Fruit fly (Drosophila melanogaster): Measurements from ENCODE around the gene AlaRS.

Gene AlaRS

dm6 chr2L:8399863-8400598 lies 18.5 kb upstream of the AlaRS start, which contains the start of gene CG31898:
Gene CG31898, plus strand, starts transcription at chr2L:8400421.
- TF ChIP-seq bab1 (GFP tag; optimal IDR thresholded peaks at IDR 0.05) = peak; percentile 26
- TF ChIP-seq cic (GFP tag; optimal IDR thresholded peaks at IDR 0.05) = peak; percentile 79
- no peak for TF ChIP-seq CG33017 (tag; optimal IDR thresholded peaks at IDR 0.05)
- no peak for TF ChIP-seq ovo (GFP tag; optimal IDR thresholded peaks at IDR 0.05)
- no peak for TF ChIP-seq kay (GFP tag; ENCODE audit: borderline replicate concordance)
- no peak for TF ChIP-seq Clk (GFP tag; optimal IDR thresholded peaks at IDR 0.05)
- no peak for TF ChIP-seq CG7101 (tag; optimal IDR thresholded peaks at IDR 0.05)

dm6 chr2L:8398721-8399120 lies 17.2 kb upstream of the AlaRS start, which contains the start of gene CG13386:
Gene CG13386, plus strand, starts transcription at chr2L:8399021.
- TF ChIP-seq Crg-1 (GFP tag; optimal IDR thresholded peaks at IDR 0.05) = no peak
- no peak for TF ChIP-seq CG7101 (tag; optimal IDR thresholded peaks at IDR 0.05)
- TF ChIP-seq cnc (optimal IDR thresholded peaks at IDR 0.05) = no peak
- no peak for TF ChIP-seq Clk (GFP tag; optimal IDR thresholded peaks at IDR 0.05)
- TF ChIP-seq Hr96 (GFP tag; optimal IDR thresholded peaks at IDR 0.05) = no peak
- no peak for TF ChIP-seq CG14711 (tag; optimal IDR thresholded peaks at IDR 0.05)
- TF ChIP-seq Mnt (GFP tag; optimal IDR thresholded peaks at IDR 0.05) = no peak
- TF ChIP-seq CG12768 (GFP tag; optimal IDR thresholded peaks at IDR 0.05) = no peak

DNA sequence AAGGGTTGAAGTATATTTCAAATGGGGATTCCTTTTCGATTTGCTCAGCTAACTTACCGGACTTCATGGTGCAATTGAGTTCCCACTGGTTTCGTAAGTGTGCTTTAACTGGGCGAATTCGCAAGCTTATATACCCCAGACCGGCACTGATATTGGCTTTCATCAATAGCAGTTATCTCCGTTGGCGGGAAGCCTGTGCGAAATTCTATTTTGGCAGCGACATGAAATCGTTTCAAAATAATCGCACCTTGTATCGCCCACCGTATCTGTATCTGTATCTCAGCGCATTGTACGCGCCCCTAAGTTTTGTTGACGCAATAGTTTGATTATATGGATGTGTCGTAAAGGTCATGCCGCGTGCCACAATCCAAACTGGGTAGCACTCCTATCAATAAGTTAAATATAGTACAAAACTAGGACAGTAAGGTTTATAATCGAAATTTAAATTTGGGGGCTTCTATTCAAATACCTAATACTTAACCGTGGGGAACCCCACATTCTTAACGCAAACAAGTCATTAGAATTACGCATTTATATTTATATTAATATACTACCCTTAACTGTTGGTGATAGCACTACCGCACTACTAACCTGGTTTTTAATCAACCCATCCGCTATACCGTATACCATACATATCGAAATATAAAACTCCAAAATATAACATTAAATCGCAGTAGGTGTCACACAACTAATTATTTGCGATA lies 14.6 kb upstream of the AlaRS start, which contains the start of the genes Peritrophin-15a and CG13385:
TSS of gene Peritrophin-15a (minus strand) at position 101 of the 704 bp plus-strand sequence.
TSS of gene CG13385 (plus strand) at position 654 of the 704 bp plus-strand sequence.
- TF ChIP-seq bab1 (GFP tag; optimal IDR thresholded peaks at IDR 0.05) (no peak), ovo (GFP tag; optimal IDR thresholded peaks at IDR 0.05) (no peak)

- TF ChIP-seq CG7101 (tag; optimal IDR thresholded peaks at IDR 0.05) (no peak), bab1 (GFP tag; optimal IDR thresholded peaks at IDR 0.05) (no peak), tj (GFP tag; optimal IDR thresholded peaks at IDR 0.05) (no peak), Clk (GFP tag; optimal IDR thresholded peaks at IDR 0.05) (no peak), CG14711 (tag; optimal IDR thresholded peaks at IDR 0.05) (no peak), CG12768 (GFP tag; optimal IDR thresholded peaks at IDR 0.05) (no peak), CG5204 (GFP tag; optimal IDR thresholded peaks at IDR 0.05) (no peak), CG1620 (GFP tag; optimal IDR thresholded peaks at IDR 0.05) (no peak), CG11617 (GFP tag; optimal IDR thresholded peaks at IDR 0.05) (no peak), Mnt (GFP tag; optimal IDR thresholded peaks at IDR 0.05) (no peak), pad (GFP tag; optimal IDR thresholded peaks at IDR 0.05) (no peak), CG33017 (tag; optimal IDR thresholded peaks at IDR 0.05) (no peak), cic (GFP tag; optimal IDR thresholded peaks at IDR 0.05) (no peak), Hr96 (GFP tag; optimal IDR thresholded peaks at IDR 0.05) (no peak), ovo (GFP tag; optimal IDR thresholded peaks at IDR 0.05) (no peak), CG7045 (GFP tag; optimal IDR thresholded peaks at IDR 0.05) (no peak)
Observed at dm6 chr2L:8394840-8395239, 13.3 kb upstream of the AlaRS start, which contains the start of gene Peritrophin-15b. Gene Peritrophin-15b, minus strand, starts transcription at chr2L:8394940.

DNA sequence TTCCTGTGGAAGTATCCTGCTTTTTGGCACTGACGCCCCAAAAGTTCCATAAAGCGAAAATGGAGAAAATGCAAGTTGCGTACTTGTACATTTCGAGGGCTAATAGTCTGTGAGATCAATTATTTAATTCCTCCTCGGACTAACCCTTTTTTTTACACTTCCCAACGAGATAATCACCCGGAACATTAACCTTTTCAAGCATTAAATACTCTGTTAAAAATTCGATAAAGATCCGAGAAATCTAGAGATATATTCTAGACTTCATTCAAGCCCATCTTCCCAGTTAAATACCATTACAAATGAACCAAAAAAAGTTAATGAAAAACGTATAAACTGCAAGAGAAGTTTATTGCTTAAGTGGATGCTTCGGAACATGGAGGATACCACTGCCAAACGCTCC lies 12.6 kb upstream of the AlaRS start, which contains the start of gene lectin-29Ca:
TSS of gene lectin-29Ca (minus strand) at position 101 of the 400 bp plus-strand sequence.
- TF ChIP-seq kay (GFP tag; ENCODE audit: borderline replicate concordance) = no peak
- TF ChIP-seq bab1 (GFP tag; optimal IDR thresholded peaks at IDR 0.05) = no peak
- no peak for TF ChIP-seq cic (GFP tag; optimal IDR thresholded peaks at IDR 0.05)
- TF ChIP-seq Mnt (GFP tag; optimal IDR thresholded peaks at IDR 0.05) = no peak
- TF ChIP-seq Crg-1 (GFP tag; optimal IDR thresholded peaks at IDR 0.05) = no peak
- TF ChIP-seq CG12768 (GFP tag; optimal IDR thresholded peaks at IDR 0.05) = no peak
- no peak for TF ChIP-seq CG11617 (GFP tag; optimal IDR thresholded peaks at IDR 0.05)
- TF ChIP-seq Clk (GFP tag; optimal IDR thresholded peaks at IDR 0.05) = no peak

dm6 chr2L:8393122-8393521 lies 11.6 kb upstream of the AlaRS start, which contains the start of gene Acp29AB:
Gene Acp29AB, minus strand, starts transcription at chr2L:8393222.
- TF ChIP-seq CG33017 (tag; optimal IDR thresholded peaks at IDR 0.05) (no peak), kay (GFP tag; ENCODE audit: borderline replicate concordance) (peak; percentile 62), CG7101 (tag; optimal IDR thresholded peaks at IDR 0.05) (no peak)

DNA sequence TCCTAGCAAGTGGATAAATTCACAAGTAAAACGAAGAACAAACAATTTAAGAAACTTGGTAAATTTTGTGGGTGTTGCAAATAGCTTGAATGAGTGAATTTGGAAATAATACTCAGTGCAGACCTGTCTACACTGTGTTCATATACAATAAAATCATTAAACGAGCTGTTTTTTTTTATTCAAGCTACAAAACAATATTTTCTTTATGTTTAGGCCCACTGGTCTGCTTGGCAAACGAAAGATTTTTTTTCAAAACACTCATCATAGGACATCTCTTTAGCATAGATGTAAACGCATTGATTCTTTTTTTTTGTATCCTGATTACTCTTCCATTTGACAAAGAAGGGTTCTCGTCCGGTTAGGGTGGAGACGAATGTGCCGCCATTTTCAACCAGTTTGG lies 10.7 kb upstream of the AlaRS start, which contains the start of gene CG42820:
TSS of gene CG42820 (minus strand) at position 101 of the 400 bp plus-strand sequence.
- TF ChIP-seq CG5204 (GFP tag; optimal IDR thresholded peaks at IDR 0.05) (no peak), CG11617 (GFP tag; optimal IDR thresholded peaks at IDR 0.05) (no peak), cnc (optimal IDR thresholded peaks at IDR 0.05) (no peak), tj (GFP tag; optimal IDR thresholded peaks at IDR 0.05) (no peak), CG12768 (GFP tag; optimal IDR thresholded peaks at IDR 0.05) (no peak), Crg-1 (GFP tag; optimal IDR thresholded peaks at IDR 0.05) (no peak), bab1 (GFP tag; optimal IDR thresholded peaks at IDR 0.05) (no peak), Mnt (GFP tag; optimal IDR thresholded peaks at IDR 0.05) (no peak), toe (GFP tag; optimal IDR thresholded peaks at IDR 0.05) (no peak), ovo (GFP tag; optimal IDR thresholded peaks at IDR 0.05) (no peak), CG1620 (GFP tag; optimal IDR thresholded peaks at IDR 0.05) (no peak), CG7045 (GFP tag; optimal IDR thresholded peaks at IDR 0.05) (no peak), Hr96 (GFP tag; optimal IDR thresholded peaks at IDR 0.05) (no peak), CG33017 (tag; optimal IDR thresholded peaks at IDR 0.05) (no peak), cic (GFP tag; optimal IDR thresholded peaks at IDR 0.05) (no peak)
